Worm (Caenorhabditis elegans) whole organism, L4/young adult: ENCODE results near the gene C05C10.5.

Experiments used
- W03F9.2 ChIP-seq: fragments of 150-350 bp; optimal IDR thresholded peaks from 2 replicates; lab custom pipeline; 2014; ENCODE audit warnings: missing biosample characterization, missing genetic modification characterization
- dao-5 ChIP-seq: sonication (generic microtip); optimal IDR thresholded peaks from 2 replicates; lab custom pipeline; 2016; ENCODE audit warnings: missing genotype, missing genetic modification characterization, moderate library complexity, missing compliant biosample characterization

DNA sequence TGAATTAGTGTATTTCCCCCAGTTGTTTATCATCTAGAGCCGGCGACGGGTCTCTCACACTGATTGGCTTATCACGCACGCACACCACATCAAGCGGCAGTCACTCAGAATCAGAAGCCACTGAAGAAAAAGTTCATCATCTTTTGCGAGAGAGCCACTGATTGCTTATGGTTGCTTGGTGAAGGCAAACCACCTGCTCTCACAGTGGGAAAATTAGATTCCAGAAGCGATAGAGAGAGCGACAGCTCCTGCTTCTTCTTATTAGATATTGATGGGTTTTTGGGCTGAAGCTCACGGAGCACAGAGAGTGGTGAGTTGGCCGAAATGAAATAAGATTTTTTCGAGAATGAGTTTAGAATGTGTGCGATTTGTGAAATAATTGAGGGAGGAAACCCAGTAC is 17.3 kb downstream of the C05C10.5 start:
- TF ChIP-seq dao-5 (no peak), W03F9.2 (tag; lab: Kevin White, UChicago) (no peak)
